Fruit fly (Drosophila melanogaster): Measurements from ENCODE around the gene CG15021.

The CG15021 gene

dm6 chr3L:4436421-4436820 lies at the start of gene CG15021:
CG15021 (plus strand) TSS chr3L:4436721.
- TF ChIP-seq cic (GFP tag; optimal IDR thresholded peaks at IDR 0.05) = no peak
- TF ChIP-seq CG14711 (tag; optimal IDR thresholded peaks at IDR 0.05) = no peak
- TF ChIP-seq CG7101 (tag; optimal IDR thresholded peaks at IDR 0.05) = no peak
- TF ChIP-seq CG12768 (GFP tag; optimal IDR thresholded peaks at IDR 0.05) = no peak
- TF ChIP-seq toe (GFP tag; optimal IDR thresholded peaks at IDR 0.05) = no peak
- no peak for TF ChIP-seq Mnt (GFP tag; optimal IDR thresholded peaks at IDR 0.05)
- no peak for TF ChIP-seq Clk (GFP tag; optimal IDR thresholded peaks at IDR 0.05)
- no peak for TF ChIP-seq CG33017 (tag; optimal IDR thresholded peaks at IDR 0.05)
- no peak for TF ChIP-seq CG11617 (GFP tag; optimal IDR thresholded peaks at IDR 0.05)
- no peak for TF ChIP-seq CG1620 (GFP tag; optimal IDR thresholded peaks at IDR 0.05)
- no peak for TF ChIP-seq pad (GFP tag; optimal IDR thresholded peaks at IDR 0.05)
- no peak for TF ChIP-seq cnc (optimal IDR thresholded peaks at IDR 0.05)
- TF ChIP-seq Crg-1 (GFP tag; optimal IDR thresholded peaks at IDR 0.05) = no peak
- TF ChIP-seq kay (GFP tag; ENCODE audit: borderline replicate concordance) = no peak
- TF ChIP-seq Hr96 (GFP tag; optimal IDR thresholded peaks at IDR 0.05) = no peak
- TF ChIP-seq CG7045 (GFP tag; optimal IDR thresholded peaks at IDR 0.05) = no peak

dm6 chr3L:4388215-4388614 lies 48.3 kb upstream of the CG15021 start:
- TF ChIP-seq CG7045 (GFP tag; optimal IDR thresholded peaks at IDR 0.05) (no peak), Crg-1 (GFP tag; optimal IDR thresholded peaks at IDR 0.05) (no peak), CG11617 (GFP tag; optimal IDR thresholded peaks at IDR 0.05) (no peak), kay (GFP tag; ENCODE audit: borderline replicate concordance) (no peak), CG1620 (GFP tag; optimal IDR thresholded peaks at IDR 0.05) (no peak), CG12768 (GFP tag; optimal IDR thresholded peaks at IDR 0.05) (no peak), CG7101 (tag; optimal IDR thresholded peaks at IDR 0.05) (no peak), pad (GFP tag; optimal IDR thresholded peaks at IDR 0.05) (no peak), tj (GFP tag; optimal IDR thresholded peaks at IDR 0.05) (no peak), ovo (GFP tag; optimal IDR thresholded peaks at IDR 0.05) (no peak), toe (GFP tag; optimal IDR thresholded peaks at IDR 0.05) (no peak), Clk (GFP tag; optimal IDR thresholded peaks at IDR 0.05) (no peak), CG5204 (GFP tag; optimal IDR thresholded peaks at IDR 0.05) (no peak), bab1 (GFP tag; optimal IDR thresholded peaks at IDR 0.05) (no peak), cnc (optimal IDR thresholded peaks at IDR 0.05) (no peak)

- no peak for TF ChIP-seq CG7101 (tag; optimal IDR thresholded peaks at IDR 0.05)
- no peak for TF ChIP-seq CG1620 (GFP tag; optimal IDR thresholded peaks at IDR 0.05)
- no peak for TF ChIP-seq Mnt (GFP tag; optimal IDR thresholded peaks at IDR 0.05)
- no peak for TF ChIP-seq CG33017 (tag; optimal IDR thresholded peaks at IDR 0.05)
- TF ChIP-seq CG12768 (GFP tag; optimal IDR thresholded peaks at IDR 0.05) = no peak
- no peak for TF ChIP-seq Crg-1 (GFP tag; optimal IDR thresholded peaks at IDR 0.05)
- no peak for TF ChIP-seq cnc (optimal IDR thresholded peaks at IDR 0.05)
- no peak for TF ChIP-seq toe (GFP tag; optimal IDR thresholded peaks at IDR 0.05)
- no peak for TF ChIP-seq CG7045 (GFP tag; optimal IDR thresholded peaks at IDR 0.05)
- TF ChIP-seq tj (GFP tag; optimal IDR thresholded peaks at IDR 0.05) = no peak
- TF ChIP-seq Hr96 (GFP tag; optimal IDR thresholded peaks at IDR 0.05) = no peak
- TF ChIP-seq pad (GFP tag; optimal IDR thresholded peaks at IDR 0.05) = no peak
- TF ChIP-seq CG5204 (GFP tag; optimal IDR thresholded peaks at IDR 0.05) = no peak
- no peak for TF ChIP-seq Clk (GFP tag; optimal IDR thresholded peaks at IDR 0.05)
- TF ChIP-seq bab1 (GFP tag; optimal IDR thresholded peaks at IDR 0.05) = no peak
These were observed 47.4 kb upstream of the CG15021 start for dm6 chr3L:4389104-4389503.

- TF ChIP-seq Hr96 (GFP tag; optimal IDR thresholded peaks at IDR 0.05) = no peak
- TF ChIP-seq Clk (GFP tag; optimal IDR thresholded peaks at IDR 0.05) = no peak
- no peak for TF ChIP-seq toe (GFP tag; optimal IDR thresholded peaks at IDR 0.05)
- no peak for TF ChIP-seq kay (GFP tag; ENCODE audit: borderline replicate concordance)
- no peak for TF ChIP-seq bab1 (GFP tag; optimal IDR thresholded peaks at IDR 0.05)
- no peak for TF ChIP-seq CG7045 (GFP tag; optimal IDR thresholded peaks at IDR 0.05)
- TF ChIP-seq tj (GFP tag; optimal IDR thresholded peaks at IDR 0.05) = no peak
- TF ChIP-seq CG14711 (tag; optimal IDR thresholded peaks at IDR 0.05) = no peak
- no peak for TF ChIP-seq Crg-1 (GFP tag; optimal IDR thresholded peaks at IDR 0.05)
- TF ChIP-seq Mnt (GFP tag; optimal IDR thresholded peaks at IDR 0.05) = no peak
- no peak for TF ChIP-seq CG5204 (GFP tag; optimal IDR thresholded peaks at IDR 0.05)
- TF ChIP-seq ovo (GFP tag; optimal IDR thresholded peaks at IDR 0.05) = no peak
These were observed 43.7 kb upstream of the CG15021 start for dm6 chr3L:4392851-4393250.

dm6 chr3L:4393642-4394041 lies 42.9 kb upstream of the CG15021 start:
- TF ChIP-seq toe (GFP tag; optimal IDR thresholded peaks at IDR 0.05) (no peak), kay (GFP tag; ENCODE audit: borderline replicate concordance) (no peak), CG11617 (GFP tag; optimal IDR thresholded peaks at IDR 0.05) (no peak), CG7101 (tag; optimal IDR thresholded peaks at IDR 0.05) (no peak), Crg-1 (GFP tag; optimal IDR thresholded peaks at IDR 0.05) (no peak), cic (GFP tag; optimal IDR thresholded peaks at IDR 0.05) (no peak), CG33017 (tag; optimal IDR thresholded peaks at IDR 0.05) (no peak), Mnt (GFP tag; optimal IDR thresholded peaks at IDR 0.05) (no peak), CG1620 (GFP tag; optimal IDR thresholded peaks at IDR 0.05) (no peak), Clk (GFP tag; optimal IDR thresholded peaks at IDR 0.05) (no peak), bab1 (GFP tag; optimal IDR thresholded peaks at IDR 0.05) (no peak), cnc (optimal IDR thresholded peaks at IDR 0.05) (no peak), Hr96 (GFP tag; optimal IDR thresholded peaks at IDR 0.05) (no peak), pad (GFP tag; optimal IDR thresholded peaks at IDR 0.05) (no peak), CG7045 (GFP tag; optimal IDR thresholded peaks at IDR 0.05) (no peak), CG14711 (tag; optimal IDR thresholded peaks at IDR 0.05) (no peak), ovo (GFP tag; optimal IDR thresholded peaks at IDR 0.05) (no peak), CG5204 (GFP tag; optimal IDR thresholded peaks at IDR 0.05) (no peak)

dm6 chr3L:4395501-4396073 lies 40.9 kb upstream of the CG15021 start:
- TF ChIP-seq CG5204 (GFP tag; optimal IDR thresholded peaks at IDR 0.05) = no peak
- TF ChIP-seq kay (GFP tag; ENCODE audit: borderline replicate concordance) = no peak
- no peak for TF ChIP-seq CG12768 (GFP tag; optimal IDR thresholded peaks at IDR 0.05)
- TF ChIP-seq Mnt (GFP tag; optimal IDR thresholded peaks at IDR 0.05) = no peak
- TF ChIP-seq CG1620 (GFP tag; optimal IDR thresholded peaks at IDR 0.05) = no peak
- TF ChIP-seq cic (GFP tag; optimal IDR thresholded peaks at IDR 0.05) = no peak
- no peak for TF ChIP-seq bab1 (GFP tag; optimal IDR thresholded peaks at IDR 0.05)
- no peak for TF ChIP-seq CG11617 (GFP tag; optimal IDR thresholded peaks at IDR 0.05)
- TF ChIP-seq pad (GFP tag; optimal IDR thresholded peaks at IDR 0.05) = no peak
- TF ChIP-seq cnc (optimal IDR thresholded peaks at IDR 0.05) = no peak
- TF ChIP-seq CG7045 (GFP tag; optimal IDR thresholded peaks at IDR 0.05) = no peak
- TF ChIP-seq Crg-1 (GFP tag; optimal IDR thresholded peaks at IDR 0.05) = no peak
- TF ChIP-seq ovo (GFP tag; optimal IDR thresholded peaks at IDR 0.05) = no peak
- TF ChIP-seq tj (GFP tag; optimal IDR thresholded peaks at IDR 0.05) = no peak
- no peak for TF ChIP-seq CG14711 (tag; optimal IDR thresholded peaks at IDR 0.05)
- no peak for TF ChIP-seq Clk (GFP tag; optimal IDR thresholded peaks at IDR 0.05)
